Worm (Caenorhabditis elegans): ENCODE results near the gene Y65A5A.1.

The Y65A5A.1 gene

DNA sequence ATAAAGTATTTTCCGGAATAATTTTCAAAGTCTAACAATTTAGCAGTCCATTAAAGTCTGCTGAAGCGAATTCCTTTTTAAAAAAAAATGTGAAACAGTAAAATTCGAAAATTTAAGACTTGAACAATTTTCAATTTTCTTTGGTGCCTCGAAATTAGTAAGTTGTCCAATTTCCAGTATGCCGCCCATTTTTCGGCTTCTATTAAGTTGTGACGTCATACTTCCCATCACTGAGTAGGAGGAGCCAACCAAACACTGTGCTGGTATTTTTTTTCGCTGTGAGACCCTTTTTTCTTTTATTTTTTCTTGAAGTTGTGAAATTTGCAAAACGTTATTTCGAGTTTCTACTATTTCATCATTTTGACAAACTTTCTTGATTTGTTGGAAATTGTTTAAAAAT, 29.0 kb downstream of the Y65A5A.1 start:
- TF ChIP-seq W03F9.2 (tag; optimal IDR thresholded peaks at IDR 0.05): no peak
- no peak for TF ChIP-seq dao-5 (tag; optimal IDR thresholded peaks at IDR 0.05)
- no peak for TF ChIP-seq him-1 (tag; optimal IDR thresholded peaks at IDR 0.05)

ce11 chrIV:16364581-16364980, 35.0 kb downstream of the Y65A5A.1 start:
- TF ChIP-seq W03F9.2 (tag; optimal IDR thresholded peaks at IDR 0.05): no peak
- no peak for TF ChIP-seq dao-5 (tag; optimal IDR thresholded peaks at IDR 0.05)
- no peak for TF ChIP-seq him-1 (tag; optimal IDR thresholded peaks at IDR 0.05)

- no peak for TF ChIP-seq him-1 (tag; optimal IDR thresholded peaks at IDR 0.05)
- TF ChIP-seq W03F9.2 (tag; optimal IDR thresholded peaks at IDR 0.05): no peak
- TF ChIP-seq dao-5 (tag; optimal IDR thresholded peaks at IDR 0.05): no peak
Observed at ce11 chrIV:16350690-16351089, 48.9 kb downstream of the Y65A5A.1 start, which contains the start of gene C35D6.4. C35D6.4 (plus strand) TSS chrIV:16350990.
